Worm (Caenorhabditis elegans) whole organism, L2 larva: Measurements from ENCODE around the gene lgc-48.

Experiments
- F13H6.1 ChIP-seq: sonication (generic microtip); optimal IDR thresholded peaks from 2 replicates; lab custom pipeline; 2016; ENCODE audit warnings: missing genetic modification characterization, missing compliant biosample characterization
- R02D3.7 ChIP-seq: fragments of 150-350 bp; optimal IDR thresholded peaks from 2 replicates; lab custom pipeline; 2014; ENCODE audit warnings: missing biosample characterization, missing genetic modification characterization
- alr-1 ChIP-seq: fragments of 150-350 bp; optimal IDR thresholded peaks from 2 replicates; lab custom pipeline; 2014; ENCODE audit warnings: missing biosample characterization, missing genetic modification characterization
- ama-1 ChIP-seq: fragments of 150-350 bp; optimal IDR thresholded peaks from 2 replicates; lab custom pipeline; 2018; ENCODE audit warnings: inconsistent platforms
- blmp-1 ChIP-seq: sonication (generic microtip); optimal IDR thresholded peaks from 2 replicates; lab custom pipeline; 2017; ENCODE audit warnings: missing genetic modification characterization, mild to moderate bottlenecking, missing compliant biosample characterization, antibody characterized with exemption, moderate library complexity; ENCODE audit not compliant: insufficient read depth
- ceh-16 ChIP-seq: fragments of 150-350 bp; optimal IDR thresholded peaks from 2 replicates; lab custom pipeline; 2014; ENCODE audit warnings: missing biosample characterization, missing genetic modification characterization
- ceh-82 ChIP-seq: fragments of 150-350 bp; optimal IDR thresholded peaks from 2 replicates; lab custom pipeline; 2014; ENCODE audit warnings: missing biosample characterization, missing genetic modification characterization
- crh-2 ChIP-seq: sonication (generic microtip); optimal IDR thresholded peaks from 2 replicates; lab custom pipeline; 2017; ENCODE audit warnings: missing biosample characterization, missing genetic modification characterization
- egl-27 ChIP-seq: sonication (generic microtip); optimal IDR thresholded peaks from 3 replicates; lab custom pipeline; 2017; ENCODE audit warnings: missing biosample characterization, missing genetic modification reagents, missing genetic modification characterization
- fos-1 ChIP-seq: fragments of 150-350 bp; optimal IDR thresholded peaks from 2 replicates; lab custom pipeline; 2014; ENCODE audit warnings: missing biosample characterization, missing genetic modification characterization
- gmeb-1 ChIP-seq: fragments of 150-350 bp; optimal IDR thresholded peaks from 2 replicates; lab custom pipeline; 2014; ENCODE audit warnings: missing biosample characterization, missing genetic modification characterization
- lin-11 ChIP-seq: fragments of 150-350 bp; sonication (generic microtip); optimal IDR thresholded peaks from 2 replicates; lab custom pipeline; 2014; ENCODE audit warnings: missing biosample characterization, missing genetic modification characterization, inconsistent platforms, mixed read lengths
- lin-13 ChIP-seq: fragments of 150-350 bp; optimal IDR thresholded peaks from 2 replicates; lab custom pipeline; 2014; ENCODE audit warnings: missing biosample characterization, missing genetic modification reagents, missing genetic modification characterization
- lin-39 ChIP-seq: fragments of 150-350 bp; optimal IDR thresholded peaks from 2 replicates; lab custom pipeline; 2014; ENCODE audit warnings: missing biosample characterization, missing genetic modification reagents, missing genetic modification characterization
- lsy-2 ChIP-seq, 2 experiments: fragments of 150-350 bp in 1 of 2; sonication (generic microtip) in 1 of 2; optimal IDR thresholded peaks; 2 replicates each; lab custom pipeline; 2014 to 2017; ENCODE audit warnings: missing biosample characterization in 2 of 2, missing genetic modification characterization in 2 of 2
- mab-5 ChIP-seq: fragments of 150-350 bp; optimal IDR thresholded peaks from 2 replicates; lab custom pipeline; 2014; ENCODE audit warnings: missing biosample characterization, missing genetic modification characterization
- mbf-1 ChIP-seq: sonication (generic microtip); optimal IDR thresholded peaks from 2 replicates; lab custom pipeline; 2017; ENCODE audit warnings: missing biosample characterization, missing genetic modification characterization
- nhr-11 ChIP-seq: fragments of 150-350 bp; optimal IDR thresholded peaks from 2 replicates; lab custom pipeline; 2014; ENCODE audit warnings: missing biosample characterization, missing genetic modification characterization
- nhr-12 ChIP-seq: fragments of 150-350 bp; optimal IDR thresholded peaks from 2 replicates; lab custom pipeline; 2014; ENCODE audit warnings: missing biosample characterization, missing genetic modification characterization
- nhr-129 ChIP-seq: fragments of 150-350 bp; optimal IDR thresholded peaks from 2 replicates; lab custom pipeline; 2014; ENCODE audit warnings: missing biosample characterization, missing genetic modification characterization
- nhr-23 ChIP-seq: fragments of 150-350 bp; optimal IDR thresholded peaks from 2 replicates; lab custom pipeline; 2014; ENCODE audit warnings: missing biosample characterization, missing genetic modification reagents, missing genetic modification characterization
- nhr-237 ChIP-seq: fragments of 150-350 bp; optimal IDR thresholded peaks from 2 replicates; lab custom pipeline; 2014; ENCODE audit warnings: missing biosample characterization, missing genetic modification characterization
- nhr-6 ChIP-seq: fragments of 150-350 bp; optimal IDR thresholded peaks from 2 replicates; lab custom pipeline; 2014; ENCODE audit warnings: missing biosample characterization, missing genetic modification characterization
- sma-3 ChIP-seq: sonication (generic microtip); optimal IDR thresholded peaks from 2 replicates; lab custom pipeline; 2016; ENCODE audit warnings: missing genetic modification reagents, missing genetic modification characterization, missing compliant biosample characterization
- sma-9 ChIP-seq, 2 experiments: fragments of 150-350 bp in 1 of 2; sonication (generic microtip) in 1 of 2; optimal IDR thresholded peaks; 2 replicates each; lab custom pipeline; 2014 to 2016; ENCODE audit warnings: missing genetic modification characterization in 2 of 2, mild to moderate bottlenecking in 1 of 2, missing biosample characterization in 1 of 2, missing compliant biosample characterization in 1 of 2, missing genetic modification reagents in 1 of 2, moderate library complexity in 1 of 2
- snpc-4 ChIP-seq: fragments of 150-350 bp; optimal IDR thresholded peaks from 2 replicates; lab custom pipeline; 2014; ENCODE audit warnings: missing biosample characterization, missing genetic modification characterization
- unc-55 ChIP-seq: fragments of 150-350 bp; sonication (generic microtip); optimal IDR thresholded peaks from 3 replicates; lab custom pipeline; 2014; ENCODE audit warnings: missing biosample characterization, missing genetic modification reagents, missing genetic modification characterization
- unc-62 ChIP-seq: fragments of 150-350 bp; optimal IDR thresholded peaks from 2 replicates; lab custom pipeline; 2014; ENCODE audit warnings: missing biosample characterization, missing genetic modification reagents, missing genetic modification characterization
- ztf-1 ChIP-seq: fragments of 200-800 bp; sonication (Bioruptor generic); conservative IDR thresholded peaks from 2 replicates; pipeline ENCODE4 v1.3.6; 2022; ENCODE audit warnings: missing genetic modification characterization, missing compliant biosample characterization

The lgc-48 gene

DNA sequence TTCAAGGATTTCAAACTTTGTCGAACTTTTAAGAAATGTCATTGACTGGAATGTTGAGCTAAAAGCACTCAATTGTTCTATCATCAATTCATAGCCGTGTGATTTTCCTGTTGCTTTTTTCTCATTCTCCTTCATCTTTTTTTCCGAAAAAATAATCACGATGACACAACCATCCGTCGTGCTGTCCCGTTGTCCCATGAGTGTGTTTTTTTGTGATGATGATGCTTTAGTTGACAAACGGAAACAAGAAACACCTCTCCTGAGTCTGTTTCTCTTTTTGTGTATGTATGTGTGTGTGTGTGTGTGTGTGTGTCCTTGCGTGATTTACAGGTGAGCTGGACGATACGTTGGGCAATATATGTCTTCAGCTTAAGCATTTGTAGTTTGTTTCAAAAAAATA is 39.5 kb upstream of the lgc-48 start:
- peak; percentile 10 for TF ChIP-seq nhr-129
- no peak for TF ChIP-seq nhr-12 (tag; lab: Kevin White, UChicago)
- no peak for TF ChIP-seq lsy-2 (tag; optimal IDR thresholded peaks at IDR 0.05; lab: Kevin White, UChicago)

DNA sequence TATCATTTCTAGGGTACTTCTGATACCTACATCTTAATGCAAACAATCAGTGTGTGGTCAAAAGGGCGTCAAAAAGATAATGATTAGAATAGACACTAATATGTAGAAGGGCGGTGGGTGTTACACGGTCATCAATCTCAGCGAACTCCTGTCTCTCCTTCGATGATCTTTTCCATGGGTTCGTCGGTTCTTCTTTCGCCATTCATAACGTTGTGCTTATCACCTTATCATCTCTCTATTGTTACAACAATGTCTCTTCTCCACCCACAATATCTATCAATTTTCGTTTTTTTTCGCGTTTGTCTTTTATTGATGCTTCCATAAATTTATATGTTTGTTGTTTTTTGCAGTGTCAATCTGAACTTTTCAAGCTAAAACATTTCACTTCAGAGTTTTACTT is 38.6 kb upstream of the lgc-48 start, which contains the start of gene ceh-79:
Gene ceh-79 (plus strand): TSS at position 391 of the 400 bp plus-strand sequence.
- peak; percentile 25 for TF ChIP-seq sma-9 (GFP tag; optimal IDR thresholded peaks at IDR 0.05; lab: Kevin White, UChicago)
- TF ChIP-seq sma-9 (tag; optimal IDR thresholded peaks at IDR 0.05; lab: Kevin White, UChicago): no peak
- TF ChIP-seq fos-1 (tag; lab: Kevin White, UChicago): peak; percentile 12
- TF ChIP-seq lsy-2 (tag; optimal IDR thresholded peaks at IDR 0.05; lab: Kevin White, UChicago): no peak
- TF ChIP-seq ceh-82 (tag; lab: Kevin White, UChicago): no peak

DNA sequence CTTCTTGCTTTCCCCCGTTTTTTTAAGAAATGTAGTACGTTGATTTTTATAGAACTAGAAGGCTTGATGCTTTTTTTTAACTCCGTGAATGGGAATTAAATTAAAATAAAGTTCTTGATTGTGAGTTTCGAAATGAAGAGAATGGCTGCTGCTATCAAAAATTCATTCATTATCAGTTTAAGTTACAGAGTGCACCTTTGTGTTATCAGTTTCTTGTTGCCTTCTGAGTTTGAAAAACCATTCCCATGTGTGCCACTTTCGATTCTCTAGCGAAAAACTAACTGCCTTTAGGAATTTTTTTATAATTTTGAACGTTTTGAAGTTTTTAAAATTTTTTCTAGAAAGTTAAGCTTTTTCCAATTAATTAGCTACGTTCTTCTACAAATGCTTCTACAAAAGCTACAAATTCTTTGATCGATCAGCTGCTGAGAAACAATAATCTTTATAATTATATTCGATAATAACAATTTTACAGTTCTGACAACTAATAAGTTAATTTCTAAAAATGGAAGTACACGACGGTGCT is 35.3 kb upstream of the lgc-48 start, which contains the start of gene C26E1.2:
Gene C26E1.2 (plus strand): TSS at position 476 of the 526 bp plus-strand sequence.
- TF ChIP-seq nhr-12 (tag; lab: Kevin White, UChicago): no peak
- peak; percentile 81 for TF ChIP-seq fos-1 (tag; lab: Kevin White, UChicago)
- TF ChIP-seq crh-2 (tag; lab: Kevin White, UChicago): peak; percentile 25
- peak; percentile 12 for TF ChIP-seq gmeb-1

DNA sequence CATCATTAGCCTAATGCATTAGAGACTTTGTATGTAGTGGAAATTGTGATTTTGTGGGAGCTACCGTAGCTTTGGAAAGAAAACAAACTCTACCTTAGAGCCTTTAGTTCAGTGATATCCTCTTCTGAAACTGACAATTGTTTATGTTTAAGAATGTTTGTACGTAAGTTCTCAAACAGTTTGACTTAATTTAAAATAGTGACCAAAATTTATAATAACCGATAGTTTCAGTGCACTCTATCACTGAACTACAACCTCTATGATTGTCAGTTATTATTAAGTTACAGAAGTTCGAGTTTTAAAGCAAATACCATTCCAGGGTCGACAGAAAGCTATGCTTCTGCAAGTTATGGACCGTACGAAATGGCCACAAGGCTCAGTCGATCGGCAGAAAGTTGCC is 31.4 kb upstream of the lgc-48 start, which contains the start of gene C50B6.1:
Gene C50B6.1 (plus strand): TSS at position 301 of the 400 bp plus-strand sequence.
- TF ChIP-seq sma-3: no peak
- no peak for TF ChIP-seq nhr-23 (tag; lab: Kevin White, UChicago)
- TF ChIP-seq ceh-16: no peak
- TF ChIP-seq mab-5: no peak
- TF ChIP-seq nhr-129: no peak
- TF ChIP-seq nhr-11 (tag; lab: Kevin White, UChicago): no peak
- no peak for TF ChIP-seq nhr-6 (tag; lab: Kevin White, UChicago)
- no peak for TF ChIP-seq nhr-12 (tag; lab: Kevin White, UChicago)
- no peak for TF ChIP-seq snpc-4 (tag; lab: Kevin White, UChicago)
- TF ChIP-seq ztf-1 (GFP tag; lab: Robert Waterston, UW): no peak
- no peak for TF ChIP-seq R02D3.7 (tag; lab: Kevin White, UChicago)
- TF ChIP-seq alr-1: no peak
- TF ChIP-seq ama-1 (lab: Kevin White, UChicago): no peak
- no peak for TF ChIP-seq lin-11 (tag; lab: Kevin White, UChicago)
- no peak for TF ChIP-seq unc-62 (GFP tag; lab: Kevin White, UChicago)
- TF ChIP-seq egl-27 (tag; lab: Kevin White, UChicago): no peak
- TF ChIP-seq mbf-1 (tag; lab: Kevin White, UChicago): no peak
- TF ChIP-seq ceh-82 (tag; lab: Kevin White, UChicago): no peak

DNA sequence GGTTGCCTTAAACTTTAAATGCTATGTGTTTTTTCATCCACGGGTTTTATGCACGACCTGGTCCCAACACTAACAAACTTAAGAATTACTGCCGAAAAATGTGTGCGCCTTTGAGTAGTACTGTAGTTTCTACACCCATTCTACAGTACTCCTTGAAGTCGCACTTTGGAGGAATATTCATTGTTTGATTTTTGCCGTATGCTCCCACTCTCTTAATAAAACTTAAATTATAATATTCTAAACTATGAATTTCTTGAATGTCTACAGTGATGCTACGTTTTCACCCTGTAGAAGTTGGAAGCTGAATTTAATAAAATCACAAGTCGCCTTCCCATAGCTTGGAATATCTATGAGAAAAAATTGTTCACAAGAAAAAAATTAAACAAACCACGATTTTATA is 30.2 kb upstream of the lgc-48 start:
- TF ChIP-seq blmp-1 (tag; lab: Kevin White, UChicago) (no peak), sma-3 (no peak), unc-62 (GFP tag; lab: Kevin White, UChicago) (no peak), lin-11 (tag; lab: Kevin White, UChicago) (no peak), lin-13 (GFP tag; lab: Kevin White, UChicago) (no peak), ceh-16 (no peak), lin-39 (tag; lab: Kevin White, UChicago) (no peak), nhr-237 (tag; lab: Kevin White, UChicago) (no peak), unc-55 (GFP tag; lab: Kevin White, UChicago) (no peak)

DNA sequence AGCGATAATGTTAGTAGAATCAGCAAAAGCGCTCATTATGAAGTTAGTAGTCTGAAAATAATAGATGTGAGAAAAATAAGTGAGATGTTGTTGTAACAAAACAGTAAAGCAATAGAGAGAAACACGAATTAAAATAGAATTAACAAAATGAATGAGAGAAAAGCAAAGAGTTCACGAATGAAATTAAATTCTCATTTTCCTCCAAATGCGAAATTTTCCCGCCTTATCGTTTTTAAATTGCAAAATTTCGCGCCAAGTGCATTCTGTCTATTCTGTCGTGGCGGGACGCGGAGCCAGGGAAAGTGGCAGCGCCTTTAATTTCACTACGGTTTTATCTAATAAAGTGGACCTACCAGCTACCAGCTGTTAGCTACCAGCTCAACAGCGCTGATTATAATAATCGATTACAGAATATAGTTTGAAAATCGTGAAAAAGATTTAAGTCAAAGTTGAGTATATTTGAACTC is 27.8 kb upstream of the lgc-48 start, which contains the start of gene nasp-2:
Gene nasp-2 (minus strand): TSS at position 51 of the 467 bp plus-strand sequence.
- TF ChIP-seq F13H6.1 (tag; lab: Kevin White, UChicago) (no peak), gmeb-1 (peak; percentile 57), snpc-4 (tag; lab: Kevin White, UChicago) (no peak)
- TF ChIP-seq, all 48 proteins: peak for 1
